Fruit fly (Drosophila melanogaster): ENCODE results near the gene Pglym78.

Pglym78 gene

dm6 chr3R:29112398-29113150 lies 35.5 kb upstream of the Pglym78 start, which contains the start of the genes alpha-Man-Ib and Pdhb (continued):
- TF ChIP-seq chn (GFP tag; optimal IDR thresholded peaks at IDR 0.05), result peak; percentile 66
- TF ChIP-seq gce (GFP tag; IDR thresholded peaks at IDR 0.05), result no peak
- TF ChIP-seq yki (optimal IDR thresholded peaks at IDR 0.05), result no peak
- no peak for TF ChIP-seq CG12744 (GFP tag; optimal IDR thresholded peaks at IDR 0.05)
- TF ChIP-seq fd102C (GFP tag; optimal IDR thresholded peaks at IDR 0.05), result no peak
- TF ChIP-seq HLH3B (GFP tag; IDR thresholded peaks at IDR 0.05), result peak; percentile 70; the same call in 1 of the 2 replicates
- TF ChIP-seq Hr3 (GFP tag; optimal IDR thresholded peaks at IDR 0.05), result peak; percentile 89
- peak; percentile 75 for TF ChIP-seq stc (GFP tag; IDR thresholded peaks at IDR 0.05)
- no peak; the same call in 2 of the 3 replicates for TF ChIP-seq otp (GFP tag; IDR thresholded peaks at IDR 0.05)
- no peak for TF ChIP-seq Lhr (GFP tag; optimal IDR thresholded peaks at IDR 0.05)
- peak; percentile 61 for TF ChIP-seq Ets97D (GFP tag; optimal IDR thresholded peaks at IDR 0.05)
- peak; percentile 95 for TF ChIP-seq CG7928 (GFP tag; optimal IDR thresholded peaks at IDR 0.05)
- peak; percentile 58; the same call in 2 of the 3 replicates for TF ChIP-seq CG2889 (GFP tag; IDR thresholded peaks at IDR 0.05)
- TF ChIP-seq CG14014 (GFP tag; IDR thresholded peaks at IDR 0.05), result peak; percentile 71
- TF ChIP-seq stwl (tag; optimal IDR thresholded peaks at IDR 0.05), result peak; percentile 63
- TF ChIP-seq NC2α (GFP tag; optimal IDR thresholded peaks at IDR 0.05), result no peak
- peak; percentile 41 for TF ChIP-seq Six4 (GFP tag; optimal IDR thresholded peaks at IDR 0.05)
- peak; percentile 92 for TF ChIP-seq MBD-R2 (GFP tag; IDR thresholded peaks at IDR 0.05)
- peak; percentile 97 for TF ChIP-seq row (GFP tag; IDR thresholded peaks at IDR 0.05)
- TF ChIP-seq BtbVII (GFP tag; optimal IDR thresholded peaks at IDR 0.05), result peak; percentile 31
- no peak for TF ChIP-seq CG4360 (GFP tag; IDR thresholded peaks at IDR 0.05)
- TF ChIP-seq Kr (GFP tag; optimal IDR thresholded peaks at IDR 0.05), result no peak
- TF ChIP-seq CG11456 (GFP tag; IDR thresholded peaks at IDR 0.05), result peak; percentile 90
- TF ChIP-seq ewg (GFP tag; optimal IDR thresholded peaks at IDR 0.05), result peak; percentile 69
- peak; percentile 92 for TF ChIP-seq Rfx (GFP tag; IDR thresholded peaks at IDR 0.05)
- peak; percentile 45 for TF ChIP-seq CG8944 (GFP tag; optimal IDR thresholded peaks at IDR 0.05)
- TF ChIP-seq odd (GFP tag; optimal IDR thresholded peaks at IDR 0.05), result no peak
- TF ChIP-seq CG6689 (GFP tag; IDR thresholded peaks at IDR 0.05), result peak; percentile 76
- TF ChIP-seq CG11695 (GFP tag; IDR thresholded peaks at IDR 0.05), result peak; percentile 57; the same call in 1 of the 3 replicates
- peak; percentile 66 for TF ChIP-seq CG8924 (tag; optimal IDR thresholded peaks at IDR 0.05)
- no peak for TF ChIP-seq CG10147 (GFP tag; optimal IDR thresholded peaks at IDR 0.05)
- peak in 1 of 2 experiments; percentile 13 for TF ChIP-seq Hr78 (GFP tag; optimal IDR thresholded peaks at IDR 0.05)
- TF ChIP-seq inv (GFP tag; IDR thresholded peaks at IDR 0.05; ENCODE audit: partially characterized antibody), result no peak; the same call in 1 of the 2 replicates
- peak; percentile 31 for TF ChIP-seq CG5245 (GFP tag; optimal IDR thresholded peaks at IDR 0.05)
- no peak for TF ChIP-seq Opbp (GFP tag; IDR thresholded peaks at IDR 0.05; ENCODE audit: partially characterized antibody)
- TF ChIP-seq Dbx (GFP tag; IDR thresholded peaks at IDR 0.05), result peak; percentile 88
- peak; percentile 26 for TF ChIP-seq Dip3 (GFP tag; optimal IDR thresholded peaks at IDR 0.05)
- TF ChIP-seq emc (GFP tag; optimal IDR thresholded peaks at IDR 0.05), result no peak
- TF ChIP-seq sna (GFP tag; IDR thresholded peaks at IDR 0.05; ENCODE audit: partially characterized antibody), result no peak
- no peak; the same call in 1 of the 2 replicates for TF ChIP-seq CG31441 (GFP tag; IDR thresholded peaks at IDR 0.05)
- no peak for TF ChIP-seq Hmx (GFP tag; optimal IDR thresholded peaks at IDR 0.05)
- peak; percentile 93 for TF ChIP-seq CG9932 (GFP tag; IDR thresholded peaks at IDR 0.05)
- no peak for TF ChIP-seq ERR (GFP tag; optimal IDR thresholded peaks at IDR 0.05)
- peak in 1 of 2 experiments; percentile 72 for TF ChIP-seq bsh (GFP tag; optimal IDR thresholded peaks at IDR 0.05)
- peak; percentile 43; the same call in 1 of the 2 replicates for TF ChIP-seq Awh (GFP tag; IDR thresholded peaks at IDR 0.05)
- TF ChIP-seq CG14050 (GFP tag; IDR thresholded peaks at IDR 0.05), result peak; percentile 62; the same call in 2 of the 3 replicates
- no peak for TF ChIP-seq CG1792 (GFP tag; optimal IDR thresholded peaks at IDR 0.05)
- peak; percentile 56 for TF ChIP-seq CG1603 (tag; optimal IDR thresholded peaks at IDR 0.05)
- no peak for TF ChIP-seq CG31365 (tag; optimal IDR thresholded peaks at IDR 0.05)
- no peak for TF ChIP-seq pb (GFP tag; optimal IDR thresholded peaks at IDR 0.05)

Measured in whole organism, embryonic.